Fruit fly (Drosophila melanogaster) whole organism, wandering third instar larva: ENCODE data around the gene CG34453.

Experiments used
- Abd-B ChIP-seq: fragments of >200 bp; optimal IDR thresholded peaks from 2 replicates; lab custom pipeline; 2017; ENCODE audit warnings: missing biosample characterization, missing genetic modification characterization
- CG32264 ChIP-seq: fragments of 200-800 bp; sonication (Bioruptor generic); optimal IDR thresholded peaks from 2 replicates; lab custom pipeline; 2016; ENCODE audit warnings: missing biosample characterization, missing genetic modification characterization
- CG9705 ChIP-seq: fragments of 200-800 bp; sonication (Bioruptor generic); optimal IDR thresholded peaks from 2 replicates; lab custom pipeline; 2018; ENCODE audit warnings: missing biosample characterization, mild to moderate bottlenecking, missing genetic modification characterization
- CrebA ChIP-seq: fragments of 200-800 bp; sonication (Bioruptor generic); optimal IDR thresholded peaks from 2 replicates; lab custom pipeline; 2016; ENCODE audit warnings: missing biosample characterization, mild to moderate bottlenecking, missing genetic modification characterization, borderline replicate concordance
- Dfd ChIP-seq: fragments of >200 bp; optimal IDR thresholded peaks from 2 replicates; lab custom pipeline; 2017; ENCODE audit warnings: missing biosample characterization, missing genetic modification characterization
- Dif ChIP-seq: fragments of 200-275, 200-300 bp; sonication (Bioruptor generic); optimal IDR thresholded peaks from 2 replicates; lab custom pipeline; 2018; ENCODE audit warnings: missing biosample characterization, missing genetic modification characterization; ENCODE audit not compliant: partially characterized antibody
- GATAd ChIP-seq: sonication (Bioruptor generic); optimal IDR thresholded peaks from 2 replicates; lab custom pipeline; 2016; ENCODE audit warnings: missing biosample characterization, missing genetic modification characterization
- HLH106 ChIP-seq: fragments of 200-800 bp; optimal IDR thresholded peaks from 3 replicates; lab custom pipeline; 2019; ENCODE audit warnings: missing biosample characterization, mild to moderate bottlenecking, missing genetic modification characterization, moderate library complexity
- Hnf4 ChIP-seq: fragments of 200-800 bp; sonication (Bioruptor generic); optimal IDR thresholded peaks from 2 replicates; lab custom pipeline; 2016; ENCODE audit warnings: missing biosample characterization, mild to moderate bottlenecking, missing genetic modification characterization
- Hr78 ChIP-seq: fragments of >200 bp; optimal IDR thresholded peaks from 2 replicates; lab custom pipeline; 2017; ENCODE audit warnings: missing biosample characterization, missing genetic modification characterization
- Hr83 ChIP-seq: fragments of 200-300 bp; sonication (Bioruptor generic); optimal IDR thresholded peaks from 2 replicates; lab custom pipeline; 2016; ENCODE audit warnings: missing biosample characterization, mild to moderate bottlenecking, missing genetic modification characterization, moderate library complexity; ENCODE audit not compliant: poor library complexity, severe bottlenecking
- Jra ChIP-seq: sonication (Bioruptor generic); optimal IDR thresholded peaks from 2 replicates; lab custom pipeline; 2016; ENCODE audit warnings: missing biosample characterization, missing genetic modification characterization
- Mio ChIP-seq: sonication (Bioruptor generic); optimal IDR thresholded peaks from 2 replicates; lab custom pipeline; 2016; ENCODE audit warnings: missing biosample characterization, missing genetic modification characterization
- Myc ChIP-seq: fragments of >200 bp; optimal IDR thresholded peaks from 2 replicates; lab custom pipeline; 2017
- N ChIP-seq: fragments of >200 bp; optimal IDR thresholded peaks from 2 replicates; lab custom pipeline; 2018; ENCODE audit warnings: missing biosample characterization, missing external identifiers, missing genetic modification characterization
- OdsH ChIP-seq: fragments of 200-800 bp; sonication (Bioruptor generic); optimal IDR thresholded peaks from 2 replicates; lab custom pipeline; 2016; ENCODE audit warnings: missing biosample characterization, mild to moderate bottlenecking, missing genetic modification characterization
- Rel ChIP-seq, 2 experiments: fragments of 200-800 bp; sonication (Bioruptor generic) in 1 of 2; optimal IDR thresholded peaks; 2 replicates in 1 of 2; 3 replicates in 1 of 2; lab custom pipeline; 2016 to 2019; ENCODE audit warnings: mild to moderate bottlenecking in 2 of 2, missing biosample characterization in 2 of 2, missing genetic modification characterization in 2 of 2, moderate library complexity in 1 of 2
- Sp1 ChIP-seq: fragments of 200-800 bp; sonication (Bioruptor generic); optimal IDR thresholded peaks from 3 replicates; lab custom pipeline; 2019; ENCODE audit warnings: missing biosample characterization, mild to moderate bottlenecking, missing genetic modification characterization, moderate library complexity
- Vsx2 ChIP-seq: fragments of 200-300, 225-300 bp; sonication (Bioruptor generic); optimal IDR thresholded peaks from 2 replicates; lab custom pipeline; 2018; ENCODE audit warnings: missing biosample characterization, missing genetic modification characterization; ENCODE audit not compliant: partially characterized antibody
- br ChIP-seq: fragments of 200-800 bp; sonication (Bioruptor generic); optimal IDR thresholded peaks from 2 replicates; lab custom pipeline; 2016; ENCODE audit warnings: missing biosample characterization, missing genetic modification characterization
- brk ChIP-seq: fragments of 200-800 bp; sonication (Bioruptor generic); optimal IDR thresholded peaks from 2 replicates; lab custom pipeline; 2016; ENCODE audit warnings: missing biosample characterization, mild to moderate bottlenecking, missing genetic modification characterization
- dl ChIP-seq, 2 experiments: fragments of 175-275, 200-275 bp in 1 of 2; fragments of 200-275 bp in 1 of 2; sonication (Bioruptor generic); optimal IDR thresholded peaks; lab custom pipeline; 2018; ENCODE audit warnings: mild to moderate bottlenecking in 2 of 2, missing biosample characterization in 2 of 2, missing genetic modification characterization in 2 of 2, moderate library complexity in 2 of 2; ENCODE audit not compliant: partially characterized antibody in 2 of 2, insufficient read depth in 1 of 2
- dmrt93B ChIP-seq: fragments of 200-800 bp; sonication (Bioruptor generic); optimal IDR thresholded peaks from 2 replicates; lab custom pipeline; 2018; ENCODE audit warnings: missing biosample characterization, mild to moderate bottlenecking, missing genetic modification characterization
- dsf ChIP-seq: sonication (Bioruptor generic); optimal IDR thresholded peaks from 2 replicates; lab custom pipeline; 2016; ENCODE audit warnings: missing biosample characterization, missing genetic modification characterization, borderline replicate concordance
- ey ChIP-seq: fragments of 200-800 bp; sonication (Bioruptor generic); optimal IDR thresholded peaks from 2 replicates; lab custom pipeline; 2016; ENCODE audit warnings: missing biosample characterization, missing genetic modification characterization
- foxo ChIP-seq, 2 experiments: fragments of 200-800 bp; sonication (Bioruptor generic); optimal IDR thresholded peaks; 2 replicates in 1 of 2; 3 replicates in 1 of 2; lab custom pipeline; 2016 to 2017; ENCODE audit warnings: missing biosample characterization in 2 of 2, missing genetic modification characterization in 2 of 2
- fru ChIP-seq: fragments of 200-800 bp; sonication (Bioruptor generic); optimal IDR thresholded peaks from 3 replicates; lab custom pipeline; 2016; ENCODE audit warnings: missing biosample characterization, mild to moderate bottlenecking, missing genetic modification characterization
- h ChIP-seq: fragments of 200-800 bp; sonication (Bioruptor generic); optimal IDR thresholded peaks from 3 replicates; lab custom pipeline; 2016; ENCODE audit warnings: missing biosample characterization, mild to moderate bottlenecking, missing genetic modification characterization
- jim ChIP-seq: fragments of 175-275, 200-325 bp; sonication (Bioruptor generic); optimal IDR thresholded peaks from 2 replicates; lab custom pipeline; 2016; ENCODE audit warnings: missing biosample characterization, mild to moderate bottlenecking, missing genetic modification characterization
- lola ChIP-seq: fragments of >200 bp; optimal IDR thresholded peaks from 2 replicates; lab custom pipeline; 2017; ENCODE audit warnings: missing biosample characterization, missing genetic modification characterization
- pan ChIP-seq: fragments of >200 bp; optimal IDR thresholded peaks from 2 replicates; lab custom pipeline; 2017
- psq ChIP-seq: fragments of 200-800 bp; sonication (Bioruptor generic); optimal IDR thresholded peaks from 3 replicates; lab custom pipeline; 2017; ENCODE audit warnings: missing biosample characterization, mild to moderate bottlenecking, missing genetic modification characterization, moderate library complexity
- rgr ChIP-seq: fragments of 200-800 bp; sonication (Bioruptor generic); optimal IDR thresholded peaks from 3 replicates; lab custom pipeline; 2016; ENCODE audit warnings: missing biosample characterization, mild to moderate bottlenecking, missing genetic modification characterization
- sage ChIP-seq: fragments of 200-800 bp; sonication (Bioruptor generic); optimal IDR thresholded peaks from 2 replicates; lab custom pipeline; 2016; ENCODE audit warnings: missing biosample characterization, mild to moderate bottlenecking, missing genetic modification characterization
- sv ChIP-seq: fragments of 200-800 bp; sonication (Bioruptor generic); optimal IDR thresholded peaks from 3 replicates; lab custom pipeline; 2016; ENCODE audit warnings: missing biosample characterization, missing genetic modification characterization
- tai ChIP-seq: sonication (Bioruptor generic); optimal IDR thresholded peaks from 2 replicates; lab custom pipeline; 2016; ENCODE audit warnings: missing biosample characterization, missing genetic modification characterization
- usp ChIP-seq: fragments of >200 bp; optimal IDR thresholded peaks from 2 replicates; lab custom pipeline; 2017; ENCODE audit warnings: missing biosample characterization, missing genetic modification characterization
- woc ChIP-seq: sonication (Bioruptor generic); optimal IDR thresholded peaks from 2 replicates; lab custom pipeline; 2016; ENCODE audit warnings: missing biosample characterization, mild to moderate bottlenecking, missing genetic modification characterization

CG34453 gene

DNA sequence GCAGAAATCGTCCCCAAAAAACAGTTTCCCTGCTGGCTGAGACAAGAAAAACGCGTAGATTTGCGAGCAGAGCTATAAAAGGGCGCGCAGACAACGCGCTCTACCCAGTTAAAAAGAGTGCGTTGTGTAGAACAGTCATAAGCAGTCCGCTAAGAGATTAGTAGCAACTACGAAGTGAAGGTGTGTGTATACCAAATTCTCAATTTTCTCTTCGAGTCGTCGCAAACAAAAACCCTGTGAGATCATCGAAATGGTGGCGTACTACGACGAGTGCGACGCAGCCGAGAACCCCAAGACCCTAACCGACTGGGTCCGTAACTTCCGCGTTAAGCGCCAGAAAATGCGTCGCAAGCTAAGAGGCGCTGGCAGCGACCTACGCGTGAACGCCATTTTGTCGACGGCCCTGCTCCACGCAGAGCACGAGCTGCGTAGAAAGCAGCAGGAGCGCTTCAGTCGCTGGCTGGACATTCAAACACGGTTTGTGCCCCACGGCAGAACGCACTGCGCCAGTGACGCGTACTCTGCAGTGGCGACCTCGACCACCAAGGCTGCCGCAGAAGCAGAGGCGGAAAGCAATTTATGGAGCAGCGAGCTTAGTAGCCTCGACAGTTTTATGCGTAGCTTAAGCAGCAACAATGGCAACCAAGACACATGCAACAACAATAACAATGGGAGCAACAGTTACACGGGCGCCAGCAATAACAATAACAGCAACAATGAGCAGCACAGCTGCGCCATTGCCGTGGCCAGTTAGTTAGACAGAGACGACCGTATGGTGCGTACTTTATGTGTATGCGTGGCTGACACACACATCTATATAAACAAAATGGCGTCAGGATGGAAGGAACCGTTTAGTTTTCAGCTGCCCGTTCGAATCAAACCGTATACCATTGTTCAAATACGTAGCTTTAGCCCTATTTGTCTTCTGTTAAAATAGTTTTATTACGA is 8.9 kb downstream of the CG34453 start:
- TF ChIP-seq sage (GFP tag; lab: Kevin White, UChicago) (no peak), fru (no peak), Hr83 (GFP tag; lab: Kevin White, UChicago) (peak; percentile 52), jim (GFP tag; lab: Kevin White, UChicago) (peak; percentile 72), Dif (GFP tag; lab: Kevin White, UChicago) (peak; percentile 76), Mio (GFP tag; lab: Kevin White, UChicago) (peak; percentile 19), Dfd (no peak), sv (GFP tag; lab: Kevin White, UChicago) (no peak), HLH106 (tag; lab: Kevin White, UChicago) (no peak), OdsH (GFP tag; lab: Kevin White, UChicago) (peak; percentile 14), tai (GFP tag; lab: Kevin White, UChicago) (peak; percentile 56), Sp1 (GFP tag; lab: Kevin White, UChicago) (peak; percentile 28), br (GFP tag; lab: Kevin White, UChicago) (no peak), Hnf4 (peak; percentile 72), pan (lab: Kevin White, UChicago) (no peak), lola (no peak), Abd-B (GFP tag; lab: Kevin White, UChicago) (no peak), foxo (GFP tag; optimal IDR thresholded peaks at IDR 0.05; lab: Kevin White, UChicago) (no peak), dl (GFP tag; optimal IDR thresholded peaks at IDR 0.05; lab: Kevin White, UChicago; ENCODE audit: insufficient read depth in 1 of 2, partially characterized antibody in 2 of 2) (peak in 1 of 2 experiments; percentile 32), GATAd (GFP tag; lab: Kevin White, UChicago) (no peak), Rel (GFP tag; optimal IDR thresholded peaks at IDR 0.05; lab: Kevin White, UChicago) (no peak), Rel (tag; optimal IDR thresholded peaks at IDR 0.05; lab: Kevin White, UChicago) (peak; percentile 29), CrebA (GFP tag; lab: Kevin White, UChicago) (no peak)

DNA sequence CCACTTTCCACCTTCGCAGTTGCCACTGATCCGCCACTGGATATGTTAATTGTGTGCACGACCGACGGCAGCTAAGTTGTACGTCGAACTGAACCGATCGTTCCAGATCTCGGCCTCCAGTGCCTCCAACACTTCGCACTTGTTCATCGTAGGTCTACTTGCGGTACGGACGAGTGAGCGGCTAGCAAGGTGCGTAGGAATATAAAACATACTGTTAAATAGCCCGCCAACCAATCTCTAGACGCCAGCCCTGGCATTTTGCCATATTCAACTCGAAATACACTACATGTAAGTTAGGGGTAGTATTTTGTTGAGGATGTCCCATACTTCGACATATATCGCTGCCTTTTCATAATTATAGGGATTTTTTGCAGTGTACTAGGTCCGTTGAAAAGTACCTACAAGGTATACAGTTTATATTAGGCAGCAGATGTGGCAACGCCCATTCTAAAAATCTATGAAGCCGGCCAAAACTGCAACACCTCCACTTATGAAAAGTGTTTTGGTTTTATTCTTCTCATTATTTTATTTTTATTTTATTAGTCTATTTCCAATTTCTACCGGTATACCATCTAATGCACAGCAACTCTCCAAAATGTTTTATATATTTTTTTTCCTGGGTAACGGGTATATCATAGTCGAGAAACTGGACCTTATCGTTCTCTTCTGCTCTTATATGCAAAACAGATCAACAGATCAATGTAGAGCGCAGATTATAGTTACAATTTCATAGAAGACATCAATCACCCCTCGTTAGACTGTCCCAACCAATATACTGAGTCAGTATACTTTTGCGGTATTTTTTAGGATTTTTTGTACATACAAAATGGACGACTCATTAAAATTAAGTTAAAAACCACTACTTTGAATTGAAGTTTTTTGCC is 9.9 kb downstream of the CG34453 start, which contains the start of the genes pyx and CG33229:
Gene pyx, minus strand, starts transcription at position 51 of the 884 bp plus-strand sequence.
Gene CG33229, plus strand, starts transcription at position 834 of the 884 bp plus-strand sequence.
- TF ChIP-seq jim (GFP tag; lab: Kevin White, UChicago) (peak; percentile 17), lola (no peak), Vsx2 (GFP tag; lab: Kevin White, UChicago) (no peak), Hr78 (GFP tag; lab: Kevin White, UChicago) (no peak), CG9705 (peak; percentile 67), N (GFP tag; lab: Kevin White, UChicago) (no peak), Hr83 (GFP tag; lab: Kevin White, UChicago) (peak; percentile 63), dl (GFP tag; optimal IDR thresholded peaks at IDR 0.05; lab: Kevin White, UChicago; ENCODE audit: insufficient read depth in 1 of 2, partially characterized antibody in 2 of 2) (no peak), sv (GFP tag; lab: Kevin White, UChicago) (peak; percentile 82), Jra (GFP tag; lab: Kevin White, UChicago) (no peak), HLH106 (tag; lab: Kevin White, UChicago) (peak; percentile 85), Hnf4 (peak; percentile 4), CG32264 (GFP tag; lab: Kevin White, UChicago) (no peak), Abd-B (GFP tag; lab: Kevin White, UChicago) (no peak), GATAd (GFP tag; lab: Kevin White, UChicago) (no peak), OdsH (GFP tag; lab: Kevin White, UChicago) (peak; percentile 60), Dif (GFP tag; lab: Kevin White, UChicago) (no peak), sage (GFP tag; lab: Kevin White, UChicago) (peak; percentile 44), br (GFP tag; lab: Kevin White, UChicago) (peak; percentile 68), h (peak; percentile 73), tai (GFP tag; lab: Kevin White, UChicago) (no peak), Sp1 (GFP tag; lab: Kevin White, UChicago) (peak; percentile 61), CrebA (GFP tag; lab: Kevin White, UChicago) (no peak), Myc (lab: Kevin White, UChicago) (no peak), woc (GFP tag; lab: Kevin White, UChicago) (peak; percentile 37), Dfd (no peak), brk (no peak), pan (lab: Kevin White, UChicago) (no peak), ey (peak; percentile 77), fru (peak; percentile 74), dsf (GFP tag; lab: Kevin White, UChicago) (no peak), usp (no peak), Rel (GFP tag; optimal IDR thresholded peaks at IDR 0.05; lab: Kevin White, UChicago) (peak; percentile 3), Rel (tag; optimal IDR thresholded peaks at IDR 0.05; lab: Kevin White, UChicago) (no peak), dmrt93B (GFP tag; lab: Kevin White, UChicago) (peak; percentile 73), Mio (GFP tag; lab: Kevin White, UChicago) (no peak), rgr (GFP tag; lab: Kevin White, UChicago) (peak; percentile 58), psq (GFP tag; lab: Kevin White, UChicago) (peak; percentile 53), foxo (GFP tag; optimal IDR thresholded peaks at IDR 0.05; lab: Kevin White, UChicago) (peak in 1 of 2 experiments; percentile 81)
